Fruit fly (Drosophila melanogaster) Kc167 (cell line): Measurements from ENCODE around the gene CG31313.

Experiments
- Sin3A ChIP-seq: fragments of >200 bp; optimal IDR thresholded peaks from 2 replicates; lab custom pipeline; 2018; ENCODE audit warnings: missing external identifiers
- h ChIP-seq: fragments of >200 bp; optimal IDR thresholded peaks from 3 replicates; lab custom pipeline; 2018; ENCODE audit warnings: missing external identifiers
- insv ChIP-seq: fragments of >200 bp; optimal IDR thresholded peaks from 3 replicates; lab custom pipeline; 2018; ENCODE audit warnings: missing external identifiers
- psq ChIP-seq: fragments of >200 bp; optimal IDR thresholded peaks from 2 replicates; lab custom pipeline; 2017; ENCODE audit warnings: missing external identifiers

DNA sequence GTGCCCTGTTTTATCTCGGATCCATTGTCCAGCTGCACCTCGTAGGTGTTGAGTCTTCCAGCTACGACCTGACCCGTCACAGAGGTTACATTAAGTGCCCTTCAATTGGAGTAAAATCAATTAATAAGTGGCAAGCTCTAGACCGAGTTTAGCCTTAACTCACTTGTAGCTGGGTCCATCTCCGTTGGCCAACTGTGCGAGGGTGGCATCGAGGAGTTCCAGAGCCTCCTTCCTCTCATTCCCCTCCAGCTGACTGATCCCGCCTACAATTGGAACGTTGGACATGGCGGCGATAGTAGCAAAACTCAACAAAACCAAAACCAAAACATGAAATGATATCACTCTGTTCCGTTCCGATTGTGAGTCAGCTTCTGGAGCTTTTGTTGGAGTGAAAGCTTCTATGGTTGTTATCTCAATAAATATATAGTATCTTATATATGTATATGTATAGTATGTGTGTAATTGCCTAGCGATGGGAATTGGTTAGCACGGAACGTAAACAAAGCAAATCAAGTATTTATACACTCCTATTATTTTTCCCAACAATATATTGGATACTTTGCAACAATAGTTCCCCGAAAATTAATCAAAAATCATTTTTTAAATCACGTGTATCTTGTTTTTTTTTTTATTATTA is 1.4 kb upstream of the CG31313 start, which contains the start of gene CG8066:
- TF ChIP-seq Sin3A (no peak), h (lab: Kevin White, UChicago) (no peak), psq (no peak), insv (lab: Kevin White, UChicago) (no peak)
